Worm (Caenorhabditis elegans) whole organism, L3 larva: Measurements from ENCODE around the gene C40C9.4.

ENCODE experiments used
- ceh-28 ChIP-seq: fragments of 150-350 bp; optimal IDR thresholded peaks from 2 replicates; lab custom pipeline; 2014; ENCODE audit warnings: missing biosample characterization, missing genetic modification reagents, missing genetic modification characterization
- elt-3 ChIP-seq, 3 experiments: fragments of 150-350 bp in 1 of 3; sonication (generic microtip) in 2 of 3; optimal IDR thresholded peaks; 2 replicates in 2 of 3; 4 replicates in 1 of 3; lab custom pipeline; 2014 to 2017; ENCODE audit warnings: missing biosample characterization in 3 of 3, missing genetic modification characterization in 3 of 3
- fos-1 ChIP-seq: fragments of 150-350 bp; optimal IDR thresholded peaks from 2 replicates; lab custom pipeline; 2014; ENCODE audit warnings: missing biosample characterization, missing genetic modification characterization
- lin-39 ChIP-seq: fragments of 150-350 bp; optimal IDR thresholded peaks from 2 replicates; lab custom pipeline; 2018; ENCODE audit warnings: missing biosample characterization, missing genetic modification reagents, missing genetic modification characterization
- nhr-11 ChIP-seq: fragments of 150-350 bp; optimal IDR thresholded peaks from 2 replicates; lab custom pipeline; 2014; ENCODE audit warnings: missing biosample characterization, missing genetic modification characterization
- nhr-12 ChIP-seq: fragments of 150-350 bp; optimal IDR thresholded peaks from 2 replicates; lab custom pipeline; 2014; ENCODE audit warnings: missing biosample characterization, missing genetic modification characterization
- nhr-237 ChIP-seq: fragments of 150-350 bp; optimal IDR thresholded peaks from 2 replicates; lab custom pipeline; 2014; ENCODE audit warnings: missing biosample characterization, missing genetic modification characterization
- nhr-28 ChIP-seq: fragments of 150-350 bp; optimal IDR thresholded peaks from 2 replicates; lab custom pipeline; 2014; ENCODE audit warnings: missing biosample characterization, missing genetic modification characterization
- nhr-77 ChIP-seq: fragments of 150-350 bp; optimal IDR thresholded peaks from 2 replicates; lab custom pipeline; 2014; ENCODE audit warnings: missing biosample characterization, missing genetic modification characterization
- snpc-4 ChIP-seq: fragments of 150-350 bp; optimal IDR thresholded peaks from 2 replicates; lab custom pipeline; 2014; ENCODE audit warnings: missing biosample characterization, missing genetic modification characterization
- tbx-2 ChIP-seq: sonication (generic microtip); optimal IDR thresholded peaks from 2 replicates; lab custom pipeline; 2016; ENCODE audit warnings: mild to moderate bottlenecking, missing genetic modification characterization, missing compliant biosample characterization
- unc-39 ChIP-seq: sonication (generic microtip); optimal IDR thresholded peaks from 4 replicates; lab custom pipeline; 2017; ENCODE audit warnings: missing biosample characterization, missing genetic modification characterization
- unc-62 ChIP-seq: fragments of 150-350 bp; sonication (generic microtip); optimal IDR thresholded peaks from 4 replicates; lab custom pipeline; 2014; ENCODE audit warnings: missing biosample characterization, missing genetic modification reagents, missing genetic modification characterization
- ztf-11 ChIP-seq: fragments of 150-350 bp; optimal IDR thresholded peaks from 2 replicates; lab custom pipeline; 2014; ENCODE audit warnings: missing biosample characterization, missing genetic modification characterization

- TF ChIP-seq elt-3 (tag; optimal IDR thresholded peaks at IDR 0.05; lab: Kevin White, UChicago) (no peak), fos-1 (tag; lab: Kevin White, UChicago) (no peak), unc-39 (tag; lab: Kevin White, UChicago) (no peak), nhr-28 (tag; lab: Kevin White, UChicago) (no peak), ztf-11 (no peak), tbx-2 (tag; lab: Kevin White, UChicago) (no peak), nhr-237 (no peak), snpc-4 (tag; lab: Kevin White, UChicago) (no peak), lin-39 (tag; lab: Kevin White, UChicago) (no peak), nhr-77 (tag; lab: Kevin White, UChicago) (no peak), nhr-12 (tag; lab: Kevin White, UChicago) (no peak), nhr-11 (no peak), unc-62 (GFP tag; lab: Kevin White, UChicago) (no peak), ceh-28 (no peak)
Observed at ce11 chrX:13666864-13667263, 16.0 kb downstream of the C40C9.4 start.
